Fruit fly (Drosophila melanogaster) whole organism, prepupa: ENCODE measurements around the gene CG33985.

Experiments used
- Blimp-1 ChIP-seq: fragments of 200-800 bp; sonication (Bioruptor generic); optimal IDR thresholded peaks from 3 replicates; lab custom pipeline; 2017; ENCODE audit warnings: missing biosample characterization, missing genetic modification characterization, mild to moderate bottlenecking, moderate library complexity, missing genetic modification reagents
- CG10631 ChIP-seq: fragments of 200-800 bp; sonication (Bioruptor generic); optimal IDR thresholded peaks from 2 replicates; lab custom pipeline; 2016; ENCODE audit warnings: missing biosample characterization, missing genetic modification characterization
- CG10669 ChIP-seq: fragments of 200-800 bp; sonication (Bioruptor generic); optimal IDR thresholded peaks from 3 replicates; lab custom pipeline; 2018; ENCODE audit warnings: missing biosample characterization, mild to moderate bottlenecking, missing genetic modification characterization, moderate library complexity
- CG11294 ChIP-seq: fragments of 200-800 bp; sonication (Bioruptor generic); IDR thresholded peaks from 2 replicates; pipeline ENCODE4 v1.3.6; 2022; ENCODE audit warnings: missing biosample characterization, missing genetic modification characterization
- CG11762 ChIP-seq: fragments of 200-800 bp; sonication (Bioruptor generic); optimal IDR thresholded peaks from 3 replicates; lab custom pipeline; 2016; ENCODE audit warnings: missing biosample characterization, missing genetic modification characterization; ENCODE audit not compliant: insufficient read depth
- CG15336 ChIP-seq: fragments of 200-800 bp; sonication (Bioruptor generic); IDR thresholded peaks from 2 replicates; pipeline ENCODE4 v1.3.6; 2022; ENCODE audit warnings: missing biosample characterization, missing genetic modification characterization
- CG1621 ChIP-seq: fragments of 200-800 bp; sonication (Bioruptor generic); optimal IDR thresholded peaks from 3 replicates; lab custom pipeline; 2018; ENCODE audit warnings: missing biosample characterization, mild to moderate bottlenecking, missing genetic modification characterization
- CG16779 ChIP-seq: fragments of 200-800 bp; sonication (Bioruptor generic); optimal IDR thresholded peaks from 3 replicates; lab custom pipeline; 2017; ENCODE audit warnings: missing biosample characterization, mild to moderate bottlenecking, missing genetic modification characterization
- CG3032 ChIP-seq: fragments of 200-800 bp; optimal IDR thresholded peaks from 2 replicates; lab custom pipeline; 2019; ENCODE audit warnings: missing biosample characterization, mild to moderate bottlenecking, missing genetic modification characterization, moderate library complexity
- CG31627 ChIP-seq: fragments of 200-800 bp; sonication (Bioruptor generic); optimal IDR thresholded peaks from 3 replicates; lab custom pipeline; 2016; ENCODE audit warnings: missing biosample characterization, missing genetic modification characterization
- CG32006 ChIP-seq: fragments of 200-800 bp; sonication (Bioruptor generic); optimal IDR thresholded peaks from 3 replicates; lab custom pipeline; 2017; ENCODE audit warnings: missing biosample characterization, mild to moderate bottlenecking, missing genetic modification characterization
- CG34406 ChIP-seq: fragments of 200-800 bp; sonication (Bioruptor generic); optimal IDR thresholded peaks from 3 replicates; lab custom pipeline; 2016; ENCODE audit warnings: missing biosample characterization, missing genetic modification characterization
- CG3919 ChIP-seq: fragments of 200-800 bp; sonication (Bioruptor generic); optimal IDR thresholded peaks from 3 replicates; lab custom pipeline; 2016; ENCODE audit warnings: missing biosample characterization, missing genetic modification characterization
- CG4318 ChIP-seq: fragments of 200-800 bp; sonication (Bioruptor generic); optimal IDR thresholded peaks from 3 replicates; lab custom pipeline; 2017; ENCODE audit warnings: missing biosample characterization, mild to moderate bottlenecking, missing genetic modification characterization
- CG6163 ChIP-seq: fragments of 200-800 bp; sonication (Bioruptor generic); IDR thresholded peaks from 3 replicates; pipeline ENCODE4 v1.3.6; 2022; ENCODE audit warnings: missing biosample characterization, missing genetic modification characterization
- CG6276 ChIP-seq: fragments of 200-800 bp; sonication (Bioruptor generic); optimal IDR thresholded peaks from 2 replicates; lab custom pipeline; 2017; ENCODE audit warnings: missing biosample characterization, mild to moderate bottlenecking, missing genetic modification characterization
- CG6792 ChIP-seq: fragments of 200-800 bp; sonication (Bioruptor generic); optimal IDR thresholded peaks from 3 replicates; lab custom pipeline; 2016; ENCODE audit warnings: missing biosample characterization, missing genetic modification characterization
- CG6808 ChIP-seq: fragments of 200-800 bp; sonication (Bioruptor generic); optimal IDR thresholded peaks from 3 replicates; lab custom pipeline; 2017; ENCODE audit warnings: missing biosample characterization, missing genetic modification characterization, mild to moderate bottlenecking, moderate library complexity, missing genetic modification reagents
- CG8119 ChIP-seq: fragments of 200-800 bp; sonication (Bioruptor generic); IDR thresholded peaks from 3 replicates; pipeline ENCODE4 v1.3.6; 2022; ENCODE audit warnings: missing biosample characterization, missing genetic modification characterization
- CG8319 ChIP-seq: fragments of 200-800 bp; sonication (Bioruptor generic); optimal IDR thresholded peaks from 3 replicates; lab custom pipeline; 2016; ENCODE audit warnings: missing biosample characterization, missing genetic modification characterization
- CG8632 ChIP-seq: fragments of 200-800 bp; sonication (Bioruptor generic); optimal IDR thresholded peaks from 3 replicates; lab custom pipeline; 2016; ENCODE audit warnings: missing biosample characterization, missing genetic modification characterization
- CG9139 ChIP-seq: fragments of 200-800 bp; sonication (Bioruptor generic); optimal IDR thresholded peaks from 3 replicates; lab custom pipeline; 2017; ENCODE audit warnings: missing biosample characterization, mild to moderate bottlenecking, missing genetic modification characterization
- Eip75B ChIP-seq: fragments of 200-800 bp; sonication (Bioruptor generic); optimal IDR thresholded peaks from 3 replicates; lab custom pipeline; 2016; ENCODE audit warnings: missing biosample characterization, missing genetic modification characterization
- Eip78C ChIP-seq: fragments of 200-800 bp; sonication (Bioruptor generic); peaks from one replicate; lab custom pipeline; 2016; ENCODE audit warnings: missing biosample characterization, missing genetic modification characterization
- Eip93F ChIP-seq: fragments of 200-800 bp; sonication (Bioruptor generic); optimal IDR thresholded peaks from 2 replicates; lab custom pipeline; 2016; ENCODE audit warnings: missing biosample characterization, mild to moderate bottlenecking, missing genetic modification characterization
- Ets96B ChIP-seq: fragments of 200-800 bp; optimal IDR thresholded peaks from 2 replicates; lab custom pipeline; 2019; ENCODE audit warnings: missing biosample characterization, mild to moderate bottlenecking, missing genetic modification characterization, moderate library complexity
- Gug ChIP-seq: fragments of 200-800 bp; sonication (Bioruptor generic); IDR thresholded peaks from 2 replicates; pipeline ENCODE4 v1.3.6; 2022; ENCODE audit warnings: missing biosample characterization, missing genetic modification characterization
- Hr4 ChIP-seq: fragments of 200-800 bp; sonication (Bioruptor generic); optimal IDR thresholded peaks from 3 replicates; lab custom pipeline; 2016; ENCODE audit warnings: missing biosample characterization, missing genetic modification characterization
- Lpt ChIP-seq: fragments of 200-800 bp; sonication (Bioruptor generic); optimal IDR thresholded peaks from 3 replicates; lab custom pipeline; 2016; ENCODE audit warnings: missing biosample characterization, missing genetic modification characterization
- Met ChIP-seq: fragments of 200-800 bp; sonication (Bioruptor generic); optimal IDR thresholded peaks from 3 replicates; lab custom pipeline; 2016; ENCODE audit warnings: missing biosample characterization, missing genetic modification characterization
- OdsH ChIP-seq: fragments of 200-800 bp; sonication (Bioruptor generic); optimal IDR thresholded peaks from 3 replicates; lab custom pipeline; 2016; ENCODE audit warnings: missing biosample characterization, missing genetic modification characterization
- Sox102F ChIP-seq: fragments of 200-800 bp; sonication (Bioruptor generic); optimal IDR thresholded peaks from 2 replicates; lab custom pipeline; 2016; ENCODE audit warnings: missing biosample characterization, mild to moderate bottlenecking, missing genetic modification characterization
- Sox14 ChIP-seq: fragments of 200-800 bp; sonication (Bioruptor generic); optimal IDR thresholded peaks from 3 replicates; lab custom pipeline; 2016; ENCODE audit warnings: missing biosample characterization, missing genetic modification characterization
- Sox15 ChIP-seq: fragments of 200-800 bp; sonication (Bioruptor generic); optimal IDR thresholded peaks from 3 replicates; lab custom pipeline; 2016; ENCODE audit warnings: missing biosample characterization, missing genetic modification characterization
- acj6 ChIP-seq: fragments of 200-800 bp; sonication (Bioruptor generic); optimal IDR thresholded peaks from 3 replicates; lab custom pipeline; 2016; ENCODE audit warnings: missing biosample characterization, missing genetic modification characterization
- dac ChIP-seq: fragments of 200-800 bp; sonication (Bioruptor generic); optimal IDR thresholded peaks from 2 replicates; lab custom pipeline; 2017; ENCODE audit warnings: missing biosample characterization, mild to moderate bottlenecking, missing genetic modification characterization
- dsx ChIP-seq: fragments of 200-800 bp; optimal IDR thresholded peaks from 3 replicates; lab custom pipeline; 2019; ENCODE audit warnings: missing biosample characterization, mild to moderate bottlenecking, missing genetic modification characterization, moderate library complexity; ENCODE audit not compliant: poor library complexity, severe bottlenecking
- esn ChIP-seq: fragments of 200-800 bp; sonication (Bioruptor generic); optimal IDR thresholded peaks from 2 replicates; lab custom pipeline; 2016; ENCODE audit warnings: missing biosample characterization, mild to moderate bottlenecking, missing genetic modification characterization, moderate library complexity
- fd85E ChIP-seq: fragments of 200-800 bp; sonication (Bioruptor generic); optimal IDR thresholded peaks from 3 replicates; lab custom pipeline; 2016; ENCODE audit warnings: missing biosample characterization, missing genetic modification characterization
- fkh ChIP-seq: fragments of 200-800 bp; sonication (Bioruptor generic); optimal IDR thresholded peaks from 3 replicates; lab custom pipeline; 2017; ENCODE audit warnings: missing biosample characterization, mild to moderate bottlenecking, missing genetic modification characterization, moderate library complexity
- net ChIP-seq: fragments of 200-800 bp; sonication (Bioruptor generic); optimal IDR thresholded peaks from 3 replicates; lab custom pipeline; 2016; ENCODE audit warnings: missing biosample characterization, missing genetic modification characterization
- pdm3 ChIP-seq: fragments of 200-800 bp; sonication (Bioruptor generic); optimal IDR thresholded peaks from 3 replicates; lab custom pipeline; 2016; ENCODE audit warnings: missing biosample characterization, missing genetic modification characterization
- ss ChIP-seq, 2 experiments: fragments of 200-800 bp; sonication (Bioruptor generic); optimal IDR thresholded peaks; 2 replicates in 1 of 2; 3 replicates in 1 of 2; lab custom pipeline; 2017 to 2018; ENCODE audit warnings: mild to moderate bottlenecking in 2 of 2, missing biosample characterization in 2 of 2, missing genetic modification characterization in 2 of 2, moderate library complexity in 1 of 2

Gene CG33985

DNA sequence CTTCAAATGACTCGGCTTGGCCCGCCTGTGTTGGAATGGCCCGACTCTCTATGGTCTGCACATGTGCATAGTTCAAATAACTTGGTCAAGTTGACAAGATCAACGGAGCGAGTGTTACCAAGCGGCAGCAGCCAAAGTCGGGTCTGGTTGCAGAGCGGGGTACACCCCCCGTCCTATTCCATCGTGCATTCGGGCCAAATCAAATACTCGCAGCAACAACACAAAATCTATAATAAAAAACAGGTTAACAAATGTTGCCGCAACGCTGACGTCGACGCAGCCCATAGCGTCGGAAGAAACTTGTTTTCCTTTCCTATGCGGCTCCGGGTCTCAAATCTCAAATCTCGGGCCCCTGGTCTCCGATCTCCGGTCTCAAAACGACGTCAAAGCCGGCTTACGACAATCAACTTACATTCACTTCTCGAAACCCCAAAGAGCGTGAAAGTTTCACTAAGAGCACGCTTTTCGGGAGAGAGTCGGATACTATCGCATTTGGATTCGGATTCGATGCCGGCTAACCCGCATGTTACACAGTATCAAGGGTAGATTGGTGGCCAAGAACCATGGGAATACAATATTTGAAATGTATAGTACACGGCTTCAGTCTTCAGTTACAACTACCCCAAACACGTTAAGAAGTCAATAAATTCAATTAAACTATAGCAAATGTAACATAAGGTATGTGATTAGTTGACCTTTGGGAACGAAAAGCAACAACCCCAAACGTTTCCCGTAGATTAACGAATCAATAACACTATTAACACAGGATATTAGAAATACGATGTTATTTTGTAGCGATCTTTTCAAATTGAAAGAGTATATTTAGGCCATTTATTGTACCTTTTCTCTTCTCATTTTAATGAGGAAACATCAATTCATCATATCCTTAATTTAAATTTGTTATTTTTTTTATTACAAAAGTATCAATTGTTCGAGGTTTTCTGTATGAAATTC is 7.9 kb upstream of the CG33985 start (continued):
- peak; percentile 78 for TF ChIP-seq CG6808
- TF ChIP-seq Hr4: peak; percentile 79
- TF ChIP-seq fd85E (GFP tag; lab: Kevin White, UChicago): no peak
- TF ChIP-seq CG32006 (GFP tag; lab: Kevin White, UChicago): peak; percentile 90
- peak; percentile 81 for TF ChIP-seq CG6276
- peak; percentile 62 for TF ChIP-seq Ets96B (tag; lab: Kevin White, UChicago)
- peak; percentile 77 for TF ChIP-seq CG8632
- TF ChIP-seq Sox15: peak; percentile 76
- peak; percentile 95 for TF ChIP-seq Eip78C (GFP tag; lab: Kevin White, UChicago)
- TF ChIP-seq CG34406 (GFP tag; lab: Kevin White, UChicago): peak; percentile 76
- TF ChIP-seq CG6163 (GFP tag; lab: Robert Waterston, UW): peak; percentile 8; the same call in 1 of the 3 replicates
- TF ChIP-seq CG9139 (GFP tag; lab: Kevin White, UChicago): peak; percentile 51
- TF ChIP-seq CG6792 (GFP tag; lab: Kevin White, UChicago): peak; percentile 71
- 0 out of 3 replicates have a peak, but pooled peaks have one; percentile 37 for TF ChIP-seq CG8119 (GFP tag; lab: Robert Waterston, UW)
- peak; percentile 34 for TF ChIP-seq Blimp-1
- peak; percentile 48 for TF ChIP-seq Lpt (GFP tag; lab: Kevin White, UChicago)
- peak; percentile 23 for TF ChIP-seq fkh
- TF ChIP-seq CG3919 (GFP tag; lab: Kevin White, UChicago): peak; percentile 67
- peak; percentile 75 for TF ChIP-seq Met (GFP tag; lab: Kevin White, UChicago)
- peak; percentile 70 for TF ChIP-seq dac
- TF ChIP-seq pdm3: peak; percentile 79
- peak; percentile 57 to 75 for TF ChIP-seq ss (GFP tag; optimal IDR thresholded peaks at IDR 0.05; lab: Kevin White, UChicago)
- peak; percentile 28; the same call in 1 of the 2 replicates for TF ChIP-seq CG15336 (GFP tag; lab: Robert Waterston, UW)
- peak; percentile 76 for TF ChIP-seq Eip75B (GFP tag; lab: Kevin White, UChicago)
- peak; percentile 69 for TF ChIP-seq Sox102F (GFP tag; lab: Kevin White, UChicago)

DNA sequence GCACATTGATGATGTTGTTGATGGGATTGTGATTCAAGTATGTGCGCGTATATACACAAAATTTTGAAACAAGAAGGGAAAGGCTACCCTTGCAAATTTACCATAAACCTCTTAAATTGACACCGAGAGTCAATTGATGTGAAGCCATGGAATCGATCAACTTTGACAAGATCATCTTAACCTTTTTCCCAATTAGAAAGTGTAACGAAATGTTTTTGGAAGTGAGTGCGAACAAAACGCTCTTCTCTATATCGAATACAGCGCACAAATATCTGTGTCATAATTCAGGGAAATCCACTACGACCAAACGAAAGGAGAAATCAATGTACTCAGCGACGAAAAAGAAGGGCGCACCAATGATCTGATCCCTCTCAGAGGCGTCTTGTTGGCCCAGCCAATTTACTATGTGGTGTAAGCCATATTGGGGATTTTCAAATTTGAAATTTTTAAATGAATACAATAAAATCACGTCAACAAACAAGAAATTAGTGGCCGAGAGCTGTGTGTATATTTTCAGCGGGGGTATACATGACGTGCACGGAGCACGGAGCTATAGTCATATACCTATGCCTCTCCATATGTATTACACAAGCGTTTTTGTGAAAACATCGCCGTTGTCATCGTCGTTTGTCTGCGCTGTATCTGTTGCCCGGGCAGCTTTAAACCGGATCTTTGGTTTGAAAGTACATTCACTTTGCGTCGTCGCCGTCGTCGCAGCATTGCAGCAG is 7.0 kb upstream of the CG33985 start:
- peak; percentile 70 for TF ChIP-seq CG6808
- peak; percentile 40 for TF ChIP-seq Sox15
- peak; percentile 35 for TF ChIP-seq CG11762 (GFP tag; lab: Kevin White, UChicago)
- peak; percentile 79 for TF ChIP-seq CG10631 (GFP tag; lab: Kevin White, UChicago)
- TF ChIP-seq acj6: peak; percentile 64
- peak; percentile 69 for TF ChIP-seq CG6792 (GFP tag; lab: Kevin White, UChicago)
- peak; percentile 66 for TF ChIP-seq Ets96B (tag; lab: Kevin White, UChicago)
- TF ChIP-seq CG8119 (GFP tag; lab: Robert Waterston, UW): peak; percentile 75
- TF ChIP-seq Eip78C (GFP tag; lab: Kevin White, UChicago): peak; percentile 94
- TF ChIP-seq Eip93F: no peak
- peak; percentile 64 to 66 for TF ChIP-seq ss (GFP tag; optimal IDR thresholded peaks at IDR 0.05; lab: Kevin White, UChicago)
- TF ChIP-seq CG10669 (GFP tag; lab: Kevin White, UChicago): peak; percentile 63
- peak; percentile 33 for TF ChIP-seq CG8319 (GFP tag; lab: Kevin White, UChicago)
- TF ChIP-seq CG3032: peak; percentile 72
- peak; percentile 53 for TF ChIP-seq CG9139 (GFP tag; lab: Kevin White, UChicago)
- TF ChIP-seq OdsH (GFP tag; lab: Kevin White, UChicago): peak; percentile 65
- peak; percentile 47 for TF ChIP-seq CG16779 (tag; lab: Kevin White, UChicago)
- TF ChIP-seq fkh: no peak
- TF ChIP-seq CG31627: peak; percentile 86
- TF ChIP-seq CG1621 (tag; lab: Kevin White, UChicago): peak; percentile 54
- peak; percentile 50 for TF ChIP-seq net
- peak; percentile 20 for TF ChIP-seq CG4318
- TF ChIP-seq Lpt (GFP tag; lab: Kevin White, UChicago): peak; percentile 64
- no peak for TF ChIP-seq CG11294
- peak; percentile 90 for TF ChIP-seq Met (GFP tag; lab: Kevin White, UChicago)
- TF ChIP-seq dsx (GFP tag; lab: Kevin White, UChicago): peak; percentile 54
- TF ChIP-seq CG6163 (GFP tag; lab: Robert Waterston, UW): peak; percentile 58
- TF ChIP-seq CG6276: peak; percentile 59
- peak; percentile 80 for TF ChIP-seq Sox102F (GFP tag; lab: Kevin White, UChicago)
- TF ChIP-seq Gug: peak; percentile 24; the same call in 1 of the 2 replicates
- TF ChIP-seq Sox14 (GFP tag; lab: Kevin White, UChicago): peak; percentile 88
- peak; percentile 53 for TF ChIP-seq CG34406 (GFP tag; lab: Kevin White, UChicago)
- peak; percentile 87 for TF ChIP-seq esn (GFP tag; lab: Kevin White, UChicago)
